Worm (Caenorhabditis elegans) whole organism, L3 larva: ENCODE measurements around the gene R11F4.2.
"Not testable (repeated sequence)": the region's sequence is repeated elsewhere in the genome, so short reads cannot be mapped to it uniquely, and the experiment has no call there.

Source experiments
- fkh-10 ChIP-seq: sonication (generic microtip); optimal IDR thresholded peaks from 2 replicates; lab custom pipeline; 2017; ENCODE audit warnings: missing biosample characterization, missing genetic modification reagents, missing genetic modification characterization
- hmg-11 ChIP-seq: sonication (generic microtip); optimal IDR thresholded peaks from 2 replicates; lab custom pipeline; 2016; ENCODE audit warnings: missing genetic modification characterization, missing compliant biosample characterization
- pqm-1 ChIP-seq: fragments of 150-350 bp; optimal IDR thresholded peaks from 2 replicates; lab custom pipeline; 2017; ENCODE audit warnings: missing biosample characterization, missing genetic modification characterization, inconsistent platforms
- sea-2 ChIP-seq: fragments of 150-350 bp; sonication (generic microtip); optimal IDR thresholded peaks from 4 replicates; lab custom pipeline; 2014; ENCODE audit warnings: missing biosample characterization, missing genetic modification reagents, missing genetic modification characterization
- ztf-4 ChIP-seq: fragments of 150-350 bp; optimal IDR thresholded peaks from 2 replicates; lab custom pipeline; 2014; ENCODE audit warnings: missing biosample characterization, missing genetic modification characterization

DNA sequence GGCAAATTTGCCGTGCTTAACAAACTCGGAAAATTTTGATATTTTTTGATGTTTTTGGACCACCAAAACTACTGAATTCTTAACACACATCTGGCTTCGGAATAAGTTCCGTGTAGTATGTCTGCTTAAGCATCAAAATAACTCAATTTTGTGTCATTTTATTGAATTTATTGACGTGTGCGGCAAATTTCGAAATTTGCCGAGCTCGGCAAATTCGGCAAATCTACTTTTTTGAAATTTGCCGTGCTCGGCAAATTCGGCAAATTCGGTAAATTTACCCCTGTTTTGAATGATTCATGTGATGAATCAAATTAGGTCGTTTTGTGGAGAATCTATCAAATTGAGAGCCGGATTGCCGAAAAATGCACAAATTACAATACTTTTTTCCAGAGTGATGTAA, 52.4 kb downstream of the R11F4.2 start, which contains the start of gene ast-1:
- TF ChIP-seq hmg-11 (tag; lab: Kevin White, UChicago); fkh-10 (GFP tag; lab: Kevin White, UChicago); pqm-1 (tag; lab: Kevin White, UChicago); sea-2 (GFP tag; lab: Kevin White, UChicago); ztf-4 (tag; lab: Kevin White, UChicago): not testable (repeated sequence)
